Fruit fly (Drosophila melanogaster) whole organism, embryonic: ENCODE measurements around the gene IKKbeta.

Experiments
- B-H1 ChIP-seq: fragments of 200-800 bp; sonication (Bioruptor generic); IDR thresholded peaks from 3 replicates; pipeline ENCODE4 v1.3.6; 2022; ENCODE audit warnings: missing biosample characterization, missing genetic modification characterization
- CG10321 ChIP-seq: fragments of 200-800 bp; sonication (Bioruptor generic); IDR thresholded peaks from 2 replicates; pipeline ENCODE4 v1.3.6; 2022; ENCODE audit warnings: missing biosample characterization, missing genetic modification characterization
- CG11093 ChIP-seq: fragments of 200-800 bp; sonication (Bioruptor generic); IDR thresholded peaks from 3 replicates; pipeline ENCODE4 v1.3.6; 2022; ENCODE audit warnings: missing biosample characterization, missing genetic modification characterization
- CG11723 ChIP-seq: fragments of 200-800 bp; sonication (Bioruptor generic); optimal IDR thresholded peaks from 2 replicates; lab custom pipeline; 2017; ENCODE audit warnings: missing biosample characterization, mild to moderate bottlenecking, missing genetic modification characterization
- CG12104 ChIP-seq: fragments of 200-800 bp; sonication (Bioruptor generic); optimal IDR thresholded peaks from 3 replicates; lab custom pipeline; 2016; ENCODE audit warnings: missing biosample characterization, missing genetic modification characterization
- CG12299 ChIP-seq: fragments of 200-800 bp; sonication (Bioruptor generic); optimal IDR thresholded peaks from 2 replicates; lab custom pipeline; 2018; ENCODE audit warnings: missing biosample characterization, mild to moderate bottlenecking, missing genetic modification characterization
- CG13296 ChIP-seq: fragments of 200-800 bp; sonication (Bioruptor generic); optimal IDR thresholded peaks from 3 replicates; lab custom pipeline; 2018; ENCODE audit warnings: missing biosample characterization, mild to moderate bottlenecking, missing genetic modification characterization
- CG13424 ChIP-seq: fragments of 200-800 bp; sonication (Bioruptor generic); optimal IDR thresholded peaks from 2 replicates; lab custom pipeline; 2019; ENCODE audit warnings: missing biosample characterization, mild to moderate bottlenecking, missing genetic modification characterization, moderate library complexity
- CG14710 ChIP-seq: fragments of 200-800 bp; sonication (Bioruptor generic); optimal IDR thresholded peaks from 3 replicates; lab custom pipeline; 2019; ENCODE audit warnings: missing biosample characterization, mild to moderate bottlenecking, missing genetic modification characterization, moderate library complexity
- CG15073 ChIP-seq: fragments of 200-800 bp; sonication (Bioruptor generic); optimal IDR thresholded peaks from 2 replicates; lab custom pipeline; 2016; ENCODE audit warnings: missing biosample characterization, missing genetic modification characterization
- CG1529 ChIP-seq: fragments of 200-800 bp; sonication (Bioruptor generic); optimal IDR thresholded peaks from 3 replicates; lab custom pipeline; 2018; ENCODE audit warnings: missing biosample characterization, missing genetic modification characterization
- CG15514 ChIP-seq: fragments of 200-800 bp; sonication (Bioruptor generic); optimal IDR thresholded peaks from 3 replicates; lab custom pipeline; 2017; ENCODE audit warnings: missing biosample characterization, missing genetic modification characterization, mild to moderate bottlenecking, moderate library complexity, missing genetic modification reagents
- CG15696 ChIP-seq: fragments of 200-800 bp; sonication (Bioruptor generic); optimal IDR thresholded peaks from 2 replicates; lab custom pipeline; 2019; ENCODE audit warnings: missing biosample characterization, mild to moderate bottlenecking, missing genetic modification characterization, moderate library complexity
- CG1647 ChIP-seq: fragments of 200-800 bp; sonication (Bioruptor generic); optimal IDR thresholded peaks from 3 replicates; lab custom pipeline; 2016; ENCODE audit warnings: missing biosample characterization, missing genetic modification characterization
- CG18262 ChIP-seq: fragments of 200-800 bp; optimal IDR thresholded peaks from 3 replicates; lab custom pipeline; 2019; ENCODE audit warnings: missing biosample characterization, mild to moderate bottlenecking, missing genetic modification characterization, moderate library complexity
- CG31388 ChIP-seq: fragments of 200-800 bp; sonication (Bioruptor generic); optimal IDR thresholded peaks from 2 replicates; lab custom pipeline; 2016; ENCODE audit warnings: missing biosample characterization, missing genetic modification characterization
- CG33557 ChIP-seq: fragments of 200-800 bp; sonication (Bioruptor generic); optimal IDR thresholded peaks from 2 replicates; lab custom pipeline; 2019; ENCODE audit warnings: missing biosample characterization, mild to moderate bottlenecking, missing genetic modification characterization, moderate library complexity
- CG34422 ChIP-seq: fragments of 200-800 bp; sonication (Bioruptor generic); IDR thresholded peaks from 3 replicates; pipeline ENCODE4 v1.3.6; 2022; ENCODE audit warnings: missing biosample characterization, missing genetic modification characterization
- CG3838 ChIP-seq: fragments of 200-800 bp; sonication (Bioruptor generic); optimal IDR thresholded peaks from 3 replicates; lab custom pipeline; 2016; ENCODE audit warnings: missing biosample characterization, missing genetic modification characterization
- CG6765 ChIP-seq: fragments of 200-800 bp; sonication (Bioruptor generic); optimal IDR thresholded peaks from 3 replicates; lab custom pipeline; 2017; ENCODE audit warnings: missing biosample characterization, mild to moderate bottlenecking, missing genetic modification characterization
- CG7963 ChIP-seq: fragments of 200-800 bp; sonication (Bioruptor generic); IDR thresholded peaks from 3 replicates; pipeline ENCODE4 v1.3.6; 2022; ENCODE audit warnings: missing biosample characterization, missing genetic modification characterization; ENCODE audit not compliant: partially characterized antibody
- D ChIP-seq, 2 experiments: fragments of 200-800 bp in 1 of 2; fragments of >200 bp in 1 of 2; sonication (Bioruptor generic) in 1 of 2; optimal IDR thresholded peaks; 2 replicates in 1 of 2; 3 replicates in 1 of 2; lab custom pipeline; 2017; ENCODE audit warnings: mild to moderate bottlenecking in 1 of 2, missing biosample characterization in 1 of 2, missing genetic modification characterization in 1 of 2, missing genetic modification reagents in 1 of 2
- Deaf1 ChIP-seq: fragments of 200-800 bp; optimal IDR thresholded peaks from 3 replicates; lab custom pipeline; 2019; ENCODE audit warnings: missing biosample characterization, mild to moderate bottlenecking, missing genetic modification characterization, moderate library complexity
- Ets97D ChIP-seq: fragments of 200-800 bp; sonication (Bioruptor generic); optimal IDR thresholded peaks from 3 replicates; lab custom pipeline; 2016; ENCODE audit warnings: missing biosample characterization, missing genetic modification characterization
- Gsc ChIP-seq: fragments of 200-800 bp; sonication (Bioruptor generic); IDR thresholded peaks from 2 replicates; pipeline ENCODE4 v1.3.6; 2022; ENCODE audit warnings: missing biosample characterization, missing genetic modification characterization
- HHEX ChIP-seq: fragments of 200-800 bp; sonication (Bioruptor generic); optimal IDR thresholded peaks from 3 replicates; lab custom pipeline; 2017; ENCODE audit warnings: missing biosample characterization, mild to moderate bottlenecking, missing genetic modification characterization, missing genetic modification reagents
- HLH3B ChIP-seq: fragments of 200-800 bp; sonication (Bioruptor generic); IDR thresholded peaks from 2 replicates; pipeline ENCODE4 v1.3.6; 2022; ENCODE audit warnings: missing biosample characterization, missing genetic modification characterization
- Myb ChIP-seq: fragments of 200-800 bp; sonication (Bioruptor generic); optimal IDR thresholded peaks from 2 replicates; lab custom pipeline; 2016; ENCODE audit warnings: missing biosample characterization, missing genetic modification characterization
- Ravus ChIP-seq: fragments of 200-800 bp; sonication (Bioruptor generic); IDR thresholded peaks from 2 replicates; pipeline ENCODE4 v1.3.6; 2022; ENCODE audit warnings: missing biosample characterization, missing genetic modification characterization
- Sox102F ChIP-seq: fragments of 200-800 bp; sonication (Bioruptor generic); optimal IDR thresholded peaks from 2 replicates; lab custom pipeline; 2018; ENCODE audit warnings: missing biosample characterization, mild to moderate bottlenecking, missing genetic modification characterization, moderate library complexity
- Ssrp ChIP-seq: fragments of 200-800 bp; sonication (Bioruptor generic); optimal IDR thresholded peaks from 2 replicates; lab custom pipeline; 2018; ENCODE audit warnings: missing biosample characterization, mild to moderate bottlenecking, missing genetic modification characterization, moderate library complexity
- bbx ChIP-seq: fragments of 200-800 bp; sonication (Bioruptor generic); IDR thresholded peaks from 2 replicates; pipeline ENCODE4 v1.3.6; 2022; ENCODE audit warnings: missing biosample characterization, missing genetic modification characterization; ENCODE audit not compliant: partially characterized antibody
- caup ChIP-seq: fragments of 200-800 bp; sonication (Bioruptor generic); optimal IDR thresholded peaks from 3 replicates; lab custom pipeline; 2017; ENCODE audit warnings: missing biosample characterization, mild to moderate bottlenecking, missing genetic modification characterization, moderate library complexity; ENCODE audit not compliant: severe bottlenecking
- croc ChIP-seq: fragments of 200-800 bp; sonication (Bioruptor generic); conservative IDR thresholded peaks from 3 replicates; pipeline ENCODE4 v1.3.6; 2022; ENCODE audit warnings: missing biosample characterization, missing genetic modification characterization
- cwo ChIP-seq: fragments of 200-800 bp; sonication (Bioruptor generic); optimal IDR thresholded peaks from 3 replicates; lab custom pipeline; 2017; ENCODE audit warnings: missing biosample characterization, missing genetic modification characterization, mild to moderate bottlenecking, moderate library complexity, missing genetic modification reagents
- dan ChIP-seq: fragments of 200-800 bp; sonication (Bioruptor generic); IDR thresholded peaks from 2 replicates; pipeline ENCODE4 v1.3.6; 2022; ENCODE audit warnings: missing biosample characterization, missing genetic modification characterization
- gem ChIP-seq: fragments of 200-800 bp; sonication (Bioruptor generic); optimal IDR thresholded peaks from 2 replicates; lab custom pipeline; 2019; ENCODE audit warnings: missing biosample characterization, mild to moderate bottlenecking, missing genetic modification characterization, moderate library complexity
- gsb ChIP-seq: fragments of 200-800 bp; sonication (Bioruptor generic); IDR thresholded peaks from 2 replicates; pipeline ENCODE4 v1.3.6; 2022; ENCODE audit warnings: missing biosample characterization, missing genetic modification characterization
- gsb-n ChIP-seq: fragments of 200-800 bp; sonication (Bioruptor generic); optimal IDR thresholded peaks from 3 replicates; lab custom pipeline; 2018; ENCODE audit warnings: missing biosample characterization, mild to moderate bottlenecking, missing genetic modification characterization
- hbn ChIP-seq: fragments of 200-800 bp; sonication (Bioruptor generic); IDR thresholded peaks from 2 replicates; pipeline ENCODE4 v1.3.6; 2022; ENCODE audit warnings: missing biosample characterization, missing genetic modification characterization; ENCODE audit not compliant: partially characterized antibody
- kay ChIP-seq: fragments of 200-800 bp; sonication (Bioruptor generic); optimal IDR thresholded peaks from 2 replicates; lab custom pipeline; 2016; ENCODE audit warnings: missing biosample characterization, missing genetic modification characterization
- lov ChIP-seq, 2 experiments: fragments of 200-800 bp in 1 of 2; fragments of >200 bp in 1 of 2; sonication (Bioruptor generic) in 1 of 2; IDR thresholded peaks in 1 of 2; optimal IDR thresholded peaks in 1 of 2; 2 replicates in 1 of 2; 3 replicates in 1 of 2; pipeline versions ENCODE4 v1.3.6 to Lab custom; 2017 to 2022; ENCODE audit warnings: missing biosample characterization in 1 of 2, missing genetic modification characterization in 1 of 2
- maf-S ChIP-seq: fragments of 200-800 bp; sonication (Bioruptor generic); optimal IDR thresholded peaks from 2 replicates; lab custom pipeline; 2016; ENCODE audit warnings: missing biosample characterization, missing genetic modification characterization
- mld ChIP-seq: fragments of 200-800 bp; sonication (Bioruptor generic); IDR thresholded peaks from 3 replicates; pipeline ENCODE4 v1.3.6; 2022; ENCODE audit warnings: missing biosample characterization, missing genetic modification characterization; ENCODE audit not compliant: partially characterized antibody
- nerfin-1 ChIP-seq: fragments of 200-800 bp; sonication (Bioruptor generic); optimal IDR thresholded peaks from 3 replicates; lab custom pipeline; 2019; ENCODE audit warnings: missing biosample characterization, mild to moderate bottlenecking, missing genetic modification characterization, moderate library complexity
- nerfin-2 ChIP-seq: fragments of 200-800 bp; sonication (Bioruptor generic); IDR thresholded peaks from 2 replicates; pipeline ENCODE4 v1.3.6; 2022; ENCODE audit warnings: missing biosample characterization, missing genetic modification characterization; ENCODE audit not compliant: partially characterized antibody
- row ChIP-seq: fragments of 200-800 bp; sonication (Bioruptor generic); IDR thresholded peaks from 3 replicates; pipeline ENCODE4 v1.3.6; 2022; ENCODE audit warnings: missing biosample characterization, missing genetic modification characterization

Gene IKKbeta

DNA sequence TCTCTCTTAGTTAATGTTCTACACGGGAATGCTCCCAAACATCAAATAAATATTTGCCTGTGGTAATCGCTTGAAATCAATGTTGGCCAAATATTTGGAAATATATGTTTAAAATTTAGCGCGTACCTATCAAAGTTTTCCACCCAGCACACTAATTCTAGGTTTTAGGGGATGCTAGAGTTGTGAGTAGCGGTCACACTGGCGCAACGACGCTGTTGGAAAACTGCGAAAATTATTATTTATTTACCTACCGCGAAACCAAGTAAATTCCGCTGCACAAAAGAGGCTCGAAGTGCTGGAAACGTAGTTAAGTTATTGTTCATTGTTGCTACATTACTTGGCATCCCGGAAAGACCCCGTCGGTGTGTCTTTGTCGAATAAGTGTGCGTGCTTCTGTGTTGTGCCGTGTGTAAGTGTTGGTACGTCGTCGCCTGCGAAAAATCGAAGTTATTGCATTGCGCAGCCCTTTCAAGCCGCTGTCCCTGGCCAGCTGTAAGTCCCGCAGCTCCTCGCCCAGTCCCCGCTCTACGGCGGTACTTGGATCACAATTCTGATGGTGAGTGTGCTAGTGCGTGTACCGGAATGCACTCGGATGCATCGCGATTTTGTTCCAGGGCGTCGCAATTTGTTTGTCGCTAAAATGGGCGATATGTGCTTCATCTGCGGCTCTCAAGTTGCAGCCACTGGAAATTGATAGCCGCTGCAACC is 1.6 kb upstream of the IKKbeta start, which contains the start of gene msps (continued):
- no peak for TF ChIP-seq CG1529 (GFP tag; lab: Kevin White, UChicago)
- 0 out of 2 replicates have a peak, but pooled peaks have one; percentile 10 for TF ChIP-seq hbn (GFP tag; lab: Robert Waterston, UW)
- no peak for TF ChIP-seq CG33557 (GFP tag; lab: Kevin White, UChicago)
- peak; percentile 52 for TF ChIP-seq CG15514 (GFP tag; lab: Kevin White, UChicago)
- no peak for TF ChIP-seq gsb-n (tag; lab: Kevin White, UChicago)
- TF ChIP-seq CG1647 (GFP tag; lab: Kevin White, UChicago): no peak
- TF ChIP-seq CG11723 (GFP tag; lab: Kevin White, UChicago): no peak
- no peak for TF ChIP-seq Sox102F
- peak; percentile 13 for TF ChIP-seq Ets97D (GFP tag; lab: Kevin White, UChicago)
- 0 out of 3 replicates have a peak, but pooled peaks have one; percentile 17 for TF ChIP-seq row
- TF ChIP-seq CG15073: no peak
- TF ChIP-seq CG6765 (GFP tag; lab: Kevin White, UChicago): no peak
- no peak for TF ChIP-seq Ssrp
- TF ChIP-seq cwo (GFP tag; lab: Kevin White, UChicago): no peak
- no peak for TF ChIP-seq CG13296 (GFP tag; lab: Kevin White, UChicago)
- TF ChIP-seq D (optimal IDR thresholded peaks at IDR 0.05; lab: Kevin White, UChicago): no peak
- no peak for TF ChIP-seq D (GFP tag; optimal IDR thresholded peaks at IDR 0.05; lab: Kevin White, UChicago)
- TF ChIP-seq bbx (GFP tag; lab: Robert Waterston, UW): peak; percentile 89
- no peak for TF ChIP-seq maf-S
- TF ChIP-seq Deaf1 (tag; lab: Kevin White, UChicago): no peak
- TF ChIP-seq Gsc (GFP tag; lab: Robert Waterston, UW): no peak
- TF ChIP-seq caup (GFP tag; lab: Kevin White, UChicago): no peak
- TF ChIP-seq CG12104: no peak
- peak; percentile 100 for TF ChIP-seq nerfin-1 (tag; lab: Kevin White, UChicago)
- no peak for TF ChIP-seq CG11093 (GFP tag; lab: Robert Waterston, UW)
- peak; percentile 76; the same call in 2 of the 3 replicates for TF ChIP-seq mld (GFP tag; lab: Robert Waterston, UW)
- no peak for TF ChIP-seq CG12299 (tag; lab: Kevin White, UChicago)
- no peak for TF ChIP-seq croc (GFP tag; lab: Robert Waterston, UW)
- peak; percentile 49; the same call in 1 of the 3 replicates for TF ChIP-seq CG34422 (GFP tag; lab: Robert Waterston, UW)
- peak; percentile 78 for TF ChIP-seq nerfin-2 (GFP tag; lab: Robert Waterston, UW)
- no peak for TF ChIP-seq CG10321
- TF ChIP-seq gsb (GFP tag; lab: Robert Waterston, UW): no peak
- peak; percentile 62 for TF ChIP-seq CG14710 (tag; lab: Kevin White, UChicago)
- no peak for TF ChIP-seq CG13424
- no peak for TF ChIP-seq HHEX (GFP tag; lab: Kevin White, UChicago)
- TF ChIP-seq CG3838 (GFP tag; lab: Kevin White, UChicago): no peak
- no peak for TF ChIP-seq Ravus (GFP tag; lab: Robert Waterston, UW)
- no peak for TF ChIP-seq gem
- peak; percentile 89 for TF ChIP-seq CG7963 (GFP tag; lab: Robert Waterston, UW)
- no peak for TF ChIP-seq B-H1 (GFP tag; lab: Robert Waterston, UW)
- no peak for TF ChIP-seq CG31388 (GFP tag; lab: Kevin White, UChicago)
- no peak for TF ChIP-seq dan (GFP tag; lab: Robert Waterston, UW)
- TF ChIP-seq kay (GFP tag; lab: Kevin White, UChicago): no peak
- TF ChIP-seq HLH3B: no peak
- TF ChIP-seq CG15696 (tag; lab: Kevin White, UChicago): no peak
- TF ChIP-seq Myb (GFP tag; lab: Kevin White, UChicago): peak; percentile 47
- TF ChIP-seq CG18262: no peak
- TF ChIP-seq lov (optimal IDR thresholded peaks at IDR 0.05; lab: Kevin White, UChicago): no peak
- TF ChIP-seq lov (GFP tag; IDR thresholded peaks at IDR 0.05; lab: Robert Waterston, UW): no peak
